Fruit fly (Drosophila melanogaster) whole organism, adult: Measurements from ENCODE around the gene CG31161.

Experiments used
- CG14711 ChIP-seq: fragments of 200-800 bp; sonication (Bioruptor generic); optimal IDR thresholded peaks from 2 replicates; lab custom pipeline; 2018; ENCODE audit warnings: missing biosample characterization, mild to moderate bottlenecking, missing genetic modification characterization, moderate library complexity
- Clk ChIP-seq: fragments of 200-800 bp; sonication (Bioruptor generic); optimal IDR thresholded peaks from 2 replicates; lab custom pipeline; 2017; ENCODE audit warnings: missing biosample characterization, missing genetic modification characterization
- bab1 ChIP-seq: fragments of 200-800 bp; sonication (Bioruptor generic); optimal IDR thresholded peaks from 3 replicates; lab custom pipeline; 2019; ENCODE audit warnings: missing biosample characterization, mild to moderate bottlenecking, missing genetic modification characterization, moderate library complexity
- cnc ChIP-seq, 2 experiments: fragments of >200 bp; optimal IDR thresholded peaks; 2 replicates each; lab custom pipeline; 2017
- toe ChIP-seq: fragments of 200-800 bp; sonication (Bioruptor generic); optimal IDR thresholded peaks from 2 replicates; lab custom pipeline; 2016; ENCODE audit warnings: missing biosample characterization, missing genetic modification characterization

DNA sequence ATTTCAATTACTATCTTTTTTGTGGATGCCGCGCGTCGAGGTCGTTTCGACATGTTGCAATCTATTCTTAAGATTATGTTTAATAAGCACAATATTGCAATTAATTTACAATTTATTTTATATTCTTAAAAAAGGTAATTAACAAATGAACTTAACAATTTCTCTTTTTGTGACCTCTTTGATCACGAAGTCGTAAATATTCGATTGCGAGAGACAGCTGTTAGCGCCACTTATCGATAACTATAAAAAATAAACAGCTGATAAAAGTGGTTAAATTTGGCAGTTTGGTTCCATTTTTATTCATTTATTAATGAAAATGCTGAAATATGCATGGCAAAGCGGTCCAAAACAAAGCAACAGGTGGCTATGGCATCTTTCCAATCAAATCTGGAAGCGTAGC is 2.9 kb upstream of the CG31161 start, which contains the start of the genes CG31156 and mRRF2:
- TF ChIP-seq Clk (GFP tag; lab: Kevin White, UChicago) (no peak), cnc (optimal IDR thresholded peaks at IDR 0.05; lab: Kevin White, UChicago) (no peak), CG14711 (no peak), bab1 (GFP tag; lab: Kevin White, UChicago) (no peak), toe (GFP tag; lab: Kevin White, UChicago) (no peak)
